Worm (Caenorhabditis elegans): ENCODE measurements around the gene F54F12.2.
A peak's percentile ranks its signal among the peaks of the same experiment; 100 is the strongest.

The F54F12.2 gene

DNA sequence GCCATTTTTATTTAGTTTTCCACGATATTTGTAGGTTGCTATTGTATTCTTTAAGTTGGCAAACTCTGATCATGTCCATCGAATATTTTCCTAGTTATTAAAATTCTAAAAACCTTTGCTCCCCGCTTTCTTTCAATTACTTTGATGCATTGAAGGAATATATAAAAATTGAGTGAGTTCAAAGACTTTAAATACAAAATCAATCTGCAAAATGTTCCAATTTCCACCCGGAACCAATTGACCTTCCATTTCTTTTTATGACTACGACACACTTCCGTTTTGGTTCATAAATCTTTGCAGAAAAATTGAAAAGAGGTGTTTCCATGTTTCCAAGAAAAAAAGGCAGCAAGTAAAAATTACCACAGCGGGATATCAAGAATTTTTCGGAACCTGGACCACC, at the start of gene F54F12.2:
Gene F54F12.2, plus strand, starts transcription at position 301 of the 400 bp plus-strand sequence.
- TF ChIP-seq T22C8.4 (GFP tag; IDR thresholded peaks at IDR 0.05) (no peak), flt-1 (GFP tag; IDR thresholded peaks at IDR 0.05) (no peak), klf-2 (GFP tag; conservative IDR thresholded peaks at IDR 0.05) (no peak), cog-1 (tag; optimal IDR thresholded peaks at IDR 0.05) (no peak), med-1 (GFP tag; optimal IDR thresholded peaks at IDR 0.05; ENCODE audit: insufficient read depth) (no peak), ztf-23 (GFP tag; IDR thresholded peaks at IDR 0.05) (no peak), ref-1 (GFP tag; conservative IDR thresholded peaks at IDR 0.05) (no peak), ztf-29 (GFP tag; IDR thresholded peaks at IDR 0.05) (no peak), tab-1 (GFP tag; IDR thresholded peaks at IDR 0.05) (no peak)

DNA sequence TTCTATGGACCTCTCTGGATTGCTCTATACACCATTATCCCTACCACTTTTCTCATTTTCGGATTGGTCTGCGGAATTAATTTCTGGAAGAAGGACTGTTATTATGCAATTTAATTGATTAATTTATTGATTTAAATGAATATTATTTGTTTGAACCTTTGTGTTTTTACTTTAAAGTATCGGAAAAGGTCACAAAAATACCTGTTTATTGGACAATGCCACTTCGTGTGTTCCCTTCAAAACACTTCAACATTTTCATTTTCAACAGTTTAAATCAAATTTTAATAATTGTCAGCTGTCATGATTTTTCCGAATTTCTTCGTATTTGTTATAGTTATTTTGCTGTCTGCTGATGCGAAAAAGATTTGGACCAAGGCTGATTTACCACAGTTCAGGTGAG, 48.8 kb upstream of the F54F12.2 start, which contains the start of gene ZK1010.12:
Gene ZK1010.12, plus strand, starts transcription at position 301 of the 400 bp plus-strand sequence.
- TF ChIP-seq tab-1 (GFP tag; IDR thresholded peaks at IDR 0.05), result no peak
- TF ChIP-seq flt-1 (GFP tag; IDR thresholded peaks at IDR 0.05), result no peak
- TF ChIP-seq ref-1 (GFP tag; conservative IDR thresholded peaks at IDR 0.05), result no peak
- no peak for TF ChIP-seq ztf-29 (GFP tag; IDR thresholded peaks at IDR 0.05)

DNA sequence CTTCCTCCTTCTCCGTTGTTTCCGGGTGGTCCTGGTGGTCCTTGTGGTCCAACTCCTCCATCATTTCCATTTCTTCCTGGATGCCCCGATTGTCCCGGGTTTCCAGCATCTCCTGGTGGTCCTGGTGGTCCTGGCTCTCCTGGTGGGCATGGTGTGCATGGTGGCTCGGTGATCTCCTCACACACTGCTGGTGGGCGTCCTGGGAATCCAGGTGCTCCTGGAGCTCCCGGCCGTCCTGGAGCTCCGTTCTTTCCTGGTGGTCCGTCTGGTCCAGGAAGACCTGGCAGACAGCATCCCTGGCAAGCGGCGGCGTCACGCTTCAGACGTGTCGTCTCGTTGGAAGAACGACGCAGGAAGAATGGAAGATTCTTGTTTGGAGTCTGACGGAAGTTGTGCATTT, 46.8 kb upstream of the F54F12.2 start:
- TF ChIP-seq flt-1 (GFP tag; IDR thresholded peaks at IDR 0.05) (no peak), T22C8.4 (GFP tag; IDR thresholded peaks at IDR 0.05) (no peak), ref-1 (GFP tag; conservative IDR thresholded peaks at IDR 0.05) (no peak), cog-1 (tag; optimal IDR thresholded peaks at IDR 0.05) (no peak), ztf-29 (GFP tag; IDR thresholded peaks at IDR 0.05) (no peak), klf-2 (GFP tag; conservative IDR thresholded peaks at IDR 0.05) (no peak), tab-1 (GFP tag; IDR thresholded peaks at IDR 0.05) (no peak), med-1 (GFP tag; optimal IDR thresholded peaks at IDR 0.05; ENCODE audit: insufficient read depth) (no peak), ztf-23 (GFP tag; IDR thresholded peaks at IDR 0.05) (no peak)

DNA sequence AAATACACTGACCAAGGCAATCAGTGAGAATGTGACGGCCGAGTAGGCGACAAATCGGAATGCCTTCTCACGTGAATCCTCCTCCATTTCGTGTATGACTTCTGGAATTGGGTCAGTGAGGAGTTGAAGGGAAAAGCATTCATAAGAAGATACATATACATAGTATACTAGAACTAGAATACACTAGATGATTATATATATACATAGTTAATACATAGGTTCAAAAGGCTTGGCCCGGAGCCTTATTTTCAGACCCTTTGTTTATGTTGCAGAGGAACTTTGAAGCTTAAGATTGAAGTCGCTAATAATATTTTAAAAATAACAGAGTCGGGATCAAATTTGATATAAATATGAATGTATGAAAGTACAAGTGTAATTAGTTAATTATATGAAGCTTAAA, 46.2 kb upstream of the F54F12.2 start, which contains the start of gene col-97:
Gene col-97, minus strand, starts transcription at position 101 of the 400 bp plus-strand sequence.
- TF ChIP-seq T22C8.4 (GFP tag; IDR thresholded peaks at IDR 0.05) (no peak), flt-1 (GFP tag; IDR thresholded peaks at IDR 0.05) (no peak), klf-2 (GFP tag; conservative IDR thresholded peaks at IDR 0.05) (no peak), ztf-23 (GFP tag; IDR thresholded peaks at IDR 0.05) (no peak), tab-1 (GFP tag; IDR thresholded peaks at IDR 0.05) (no peak), ref-1 (GFP tag; conservative IDR thresholded peaks at IDR 0.05) (no peak), ztf-29 (GFP tag; IDR thresholded peaks at IDR 0.05) (no peak), med-1 (GFP tag; optimal IDR thresholded peaks at IDR 0.05; ENCODE audit: insufficient read depth) (no peak), cog-1 (tag; optimal IDR thresholded peaks at IDR 0.05) (no peak)

DNA sequence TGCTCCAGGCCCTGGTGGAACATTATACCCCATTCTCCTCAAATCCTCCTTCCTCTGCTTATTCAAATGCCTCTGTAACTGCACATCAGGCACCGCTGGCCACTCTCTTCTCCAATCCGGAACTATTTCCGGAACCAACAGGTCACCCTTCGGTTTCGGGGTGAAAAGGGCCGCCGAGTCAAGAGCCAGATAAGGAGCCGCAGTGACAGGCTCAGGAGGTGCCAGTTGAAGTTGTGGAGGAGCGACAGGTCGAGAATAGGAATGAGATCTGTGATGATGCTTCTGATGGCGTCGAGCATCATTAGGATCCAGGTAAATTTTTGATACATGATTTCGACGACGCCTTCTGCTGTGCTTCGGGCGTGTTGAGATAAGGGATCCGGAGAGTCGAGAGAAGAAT, 41.6 kb upstream of the F54F12.2 start:
- TF ChIP-seq med-1 (GFP tag; optimal IDR thresholded peaks at IDR 0.05; ENCODE audit: insufficient read depth), result no peak
- TF ChIP-seq tab-1 (GFP tag; IDR thresholded peaks at IDR 0.05), result no peak
- TF ChIP-seq T22C8.4 (GFP tag; IDR thresholded peaks at IDR 0.05), result no peak
- TF ChIP-seq ztf-29 (GFP tag; IDR thresholded peaks at IDR 0.05), result no peak
- TF ChIP-seq klf-2 (GFP tag; conservative IDR thresholded peaks at IDR 0.05), result no peak
- no peak for TF ChIP-seq ref-1 (GFP tag; conservative IDR thresholded peaks at IDR 0.05)

DNA sequence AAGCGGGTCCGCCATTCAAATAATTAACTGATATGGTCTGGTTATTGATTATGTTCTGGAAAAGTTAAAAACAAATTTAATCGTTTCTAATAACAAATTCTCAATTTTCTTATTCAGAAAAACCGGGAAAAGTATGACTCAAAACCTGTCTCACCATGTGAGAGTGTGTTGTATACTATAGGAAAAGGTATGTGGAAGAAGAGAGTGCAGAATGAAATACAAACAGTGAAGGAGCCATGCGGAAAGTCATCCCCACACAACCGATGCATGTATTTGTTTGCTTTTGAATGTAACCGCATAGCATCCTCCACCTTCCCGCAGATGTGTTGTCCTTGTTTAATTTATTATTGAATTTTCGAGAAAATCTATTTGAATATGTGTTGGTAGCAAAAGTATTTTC, 39.4 kb upstream of the F54F12.2 start, which contains the start of gene ZK1010.8:
Gene ZK1010.8, minus strand, starts transcription at position 214 of the 400 bp plus-strand sequence.
- TF ChIP-seq ztf-29 (GFP tag; IDR thresholded peaks at IDR 0.05), result no peak
- no peak for TF ChIP-seq med-1 (GFP tag; optimal IDR thresholded peaks at IDR 0.05; ENCODE audit: insufficient read depth)
- TF ChIP-seq T22C8.4 (GFP tag; IDR thresholded peaks at IDR 0.05), result no peak
- no peak for TF ChIP-seq klf-2 (GFP tag; conservative IDR thresholded peaks at IDR 0.05)
- no peak for TF ChIP-seq cog-1 (tag; optimal IDR thresholded peaks at IDR 0.05)
- TF ChIP-seq tab-1 (GFP tag; IDR thresholded peaks at IDR 0.05), result no peak
- no peak for TF ChIP-seq ref-1 (GFP tag; conservative IDR thresholded peaks at IDR 0.05)
- TF ChIP-seq flt-1 (GFP tag; IDR thresholded peaks at IDR 0.05), result no peak
- no peak for TF ChIP-seq ztf-23 (GFP tag; IDR thresholded peaks at IDR 0.05)

DNA sequence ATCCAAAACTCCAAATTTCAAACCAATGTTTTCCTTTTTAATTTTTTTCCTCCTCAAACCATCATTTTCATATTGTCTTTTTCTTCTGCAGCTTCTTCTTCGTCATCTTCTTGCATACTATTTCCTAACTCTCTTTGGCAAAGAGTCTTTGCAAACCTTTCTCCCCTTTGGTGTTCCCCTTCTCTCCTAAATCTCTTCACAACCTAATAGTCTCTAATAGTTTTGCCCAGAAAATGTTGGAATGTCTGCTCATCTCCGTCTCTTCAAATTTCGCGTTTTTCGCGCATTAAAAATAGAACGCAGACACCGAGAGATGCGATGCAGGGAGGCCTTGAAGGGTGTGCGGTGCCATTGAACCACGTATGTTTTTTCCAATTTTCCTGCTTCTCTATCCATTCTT, 37.7 kb upstream of the F54F12.2 start, which contains the start of gene ZK1010.10:
Gene ZK1010.10, plus strand, starts transcription at position 286 of the 400 bp plus-strand sequence.
- TF ChIP-seq ref-1 (GFP tag; conservative IDR thresholded peaks at IDR 0.05) (no peak), ztf-23 (GFP tag; IDR thresholded peaks at IDR 0.05) (peak; percentile 51; the same call in 1 of the 2 replicates), cog-1 (tag; optimal IDR thresholded peaks at IDR 0.05) (peak; percentile 6)

DNA sequence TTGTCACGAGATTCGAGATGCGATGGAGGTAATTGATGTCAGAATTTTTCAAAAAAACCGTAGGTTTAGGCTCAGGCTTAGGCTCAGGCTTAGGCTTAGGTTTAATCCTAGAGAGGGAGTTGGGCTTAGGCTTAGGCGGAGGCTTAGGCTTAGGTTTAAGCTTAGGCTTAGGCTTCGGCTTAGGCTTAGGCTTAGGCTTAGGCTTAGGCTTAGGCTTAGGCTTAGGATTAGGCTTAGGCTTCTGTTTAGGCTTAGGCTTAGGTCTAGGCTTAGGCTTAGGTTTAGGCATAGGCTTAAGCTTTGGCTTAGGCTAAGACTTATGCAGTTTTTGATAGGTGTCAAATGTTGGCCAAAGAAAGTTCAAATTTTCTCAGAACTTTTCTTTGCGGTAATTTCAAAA, 35.5 kb upstream of the F54F12.2 start:
- peak; percentile 68; the same call in 1 of the 2 replicates for TF ChIP-seq ztf-29 (GFP tag; IDR thresholded peaks at IDR 0.05)
- 0 out of 2 replicates have a peak, but pooled peaks have one; percentile 23 for TF ChIP-seq ztf-23 (GFP tag; IDR thresholded peaks at IDR 0.05)
- TF ChIP-seq cog-1 (tag; optimal IDR thresholded peaks at IDR 0.05), result no peak

DNA sequence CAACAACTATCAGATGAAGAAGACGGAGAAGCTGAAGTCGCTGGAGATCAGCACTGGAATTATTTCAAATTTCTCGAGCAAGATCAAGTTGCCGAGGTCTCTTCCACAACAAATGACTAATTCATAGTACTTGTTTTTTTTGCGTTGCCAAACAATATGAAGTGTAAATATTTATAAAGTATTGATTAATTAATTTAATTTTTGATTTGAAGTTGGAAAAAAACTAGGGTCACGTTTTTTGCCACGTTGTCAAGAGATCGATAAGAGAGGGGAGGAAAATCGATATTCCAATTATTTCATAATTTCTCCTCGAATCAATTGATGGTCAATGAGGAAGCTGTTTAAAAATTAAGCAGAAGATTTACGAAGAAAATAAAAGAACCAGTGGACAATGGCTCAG, 34.7 kb upstream of the F54F12.2 start, which contains the start of gene snf-7:
Gene snf-7, plus strand, starts transcription at position 301 of the 400 bp plus-strand sequence.
- TF ChIP-seq tab-1 (GFP tag; IDR thresholded peaks at IDR 0.05) (no peak), T22C8.4 (GFP tag; IDR thresholded peaks at IDR 0.05) (0 out of 2 replicates have a peak, but pooled peaks have one; percentile 51)

DNA sequence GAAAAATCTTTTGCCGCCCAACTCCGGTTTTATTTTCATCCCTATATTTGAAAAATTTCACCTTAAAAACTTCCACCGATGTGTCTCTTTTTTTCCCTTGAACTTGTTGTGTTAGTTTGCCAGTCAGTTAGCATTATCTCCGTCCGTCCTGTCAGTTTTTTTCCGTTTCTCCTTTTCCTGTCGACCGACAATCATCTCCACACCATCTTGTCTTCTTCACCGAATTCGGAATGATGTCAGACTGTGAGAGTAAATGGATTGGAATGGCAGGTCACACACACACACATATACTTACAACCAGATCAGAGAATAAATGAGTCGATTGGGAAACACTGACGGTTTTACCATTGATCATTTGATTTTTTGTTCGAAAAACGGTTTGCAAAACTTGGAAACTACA, 27.9 kb upstream of the F54F12.2 start:
- TF ChIP-seq klf-2 (GFP tag; conservative IDR thresholded peaks at IDR 0.05), result no peak
- no peak for TF ChIP-seq ref-1 (GFP tag; conservative IDR thresholded peaks at IDR 0.05)
- no peak for TF ChIP-seq tab-1 (GFP tag; IDR thresholded peaks at IDR 0.05)
- TF ChIP-seq flt-1 (GFP tag; IDR thresholded peaks at IDR 0.05), result no peak

DNA sequence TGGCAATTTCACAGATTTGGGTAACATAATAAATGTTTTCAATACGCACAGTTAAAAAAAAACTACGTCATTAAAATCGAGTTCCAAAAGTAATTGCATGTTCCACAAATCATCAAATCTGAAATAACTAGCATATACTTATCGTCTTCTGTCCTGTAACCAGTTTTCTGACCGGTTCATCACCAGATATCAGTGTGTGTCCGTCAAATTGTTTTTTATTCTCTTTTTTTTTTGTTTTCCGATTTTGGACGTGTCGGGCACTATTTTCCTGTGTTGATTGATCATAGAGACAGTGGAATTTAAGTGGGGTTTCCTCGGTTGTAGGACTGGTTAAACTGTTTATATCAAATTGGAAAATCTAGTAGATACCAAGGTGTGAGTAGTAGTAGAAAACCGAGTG, 25.9 kb upstream of the F54F12.2 start:
- no peak for TF ChIP-seq ztf-23 (GFP tag; IDR thresholded peaks at IDR 0.05)
